Worm (Caenorhabditis elegans) whole organism, mixed stage, embryonic: Measurements from ENCODE around the gene aat-4.
A peak's percentile ranks its signal among the peaks of the same experiment; 100 is the strongest.

Experiments used
- elt-1 ChIP-seq: sonication (generic microtip); optimal IDR thresholded peaks from 2 replicates; lab custom pipeline; 2017; ENCODE audit warnings: missing genetic modification characterization, mild to moderate bottlenecking, missing compliant biosample characterization, antibody characterized with exemption, moderate library complexity, borderline replicate concordance; ENCODE audit not compliant: insufficient read depth
- lin-13 ChIP-seq: fragments of 150-350 bp; optimal IDR thresholded peaks from 2 replicates; lab custom pipeline; 2014; ENCODE audit warnings: missing biosample characterization, missing genetic modification characterization
- lsy-2 ChIP-seq: fragments of 150-350 bp; optimal IDR thresholded peaks from 2 replicates; lab custom pipeline; 2014; ENCODE audit warnings: missing biosample characterization, missing genetic modification characterization
- nhr-28 ChIP-seq: fragments of 150-350 bp; optimal IDR thresholded peaks from 2 replicates; lab custom pipeline; 2014; ENCODE audit warnings: missing biosample characterization, missing genetic modification characterization
- nhr-76 ChIP-seq: sonication (generic microtip); optimal IDR thresholded peaks from 2 replicates; lab custom pipeline; 2017; ENCODE audit warnings: missing biosample characterization, missing genetic modification characterization
- pha-4 ChIP-seq: fragments of 150-350 bp; optimal IDR thresholded peaks from 2 replicates; lab custom pipeline; 2018; ENCODE audit warnings: missing biosample characterization, missing genetic modification reagents, missing genetic modification characterization

DNA sequence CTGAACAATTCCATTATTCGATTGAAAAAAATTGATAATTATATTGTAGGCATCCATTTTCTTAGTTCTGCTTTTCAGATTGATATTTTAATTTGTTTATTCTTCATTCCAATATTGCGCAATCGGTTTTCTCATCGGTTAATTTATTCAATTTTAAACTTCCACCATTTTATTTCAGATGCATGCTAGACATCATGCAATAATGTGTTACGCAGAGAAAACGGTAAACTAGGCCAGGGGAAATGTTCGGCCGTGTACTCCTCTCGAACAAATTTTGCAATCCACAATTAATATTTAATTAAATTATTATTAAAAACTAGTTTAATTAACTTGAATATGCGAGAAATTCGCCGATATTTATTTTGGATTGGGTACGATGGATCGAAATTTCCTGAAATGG is 46.1 kb upstream of the aat-4 start, which contains the start of gene Y73B6BL.29:
- TF ChIP-seq elt-1: no peak
- TF ChIP-seq nhr-28 (tag; lab: Kevin White, UChicago): no peak
- no peak for TF ChIP-seq nhr-76 (tag; lab: Kevin White, UChicago)
- TF ChIP-seq lin-13 (tag; lab: Kevin White, UChicago): no peak
- peak; percentile 54 for TF ChIP-seq pha-4 (tag; lab: Kevin White, UChicago)
- TF ChIP-seq lsy-2: peak; percentile 77
